Fruit fly (Drosophila melanogaster) whole organism, adult: ENCODE results near the gene homer.

Experiments used
- CG11617 ChIP-seq: fragments of 200-800 bp; sonication (Bioruptor generic); optimal IDR thresholded peaks from 2 replicates; lab custom pipeline; 2017; ENCODE audit warnings: mild to moderate bottlenecking, missing biosample characterization, missing genetic modification reagents, missing genetic modification characterization
- CG12768 ChIP-seq: fragments of 200-800 bp; sonication (Bioruptor generic); optimal IDR thresholded peaks from 2 replicates; lab custom pipeline; 2017; ENCODE audit warnings: missing biosample characterization, missing genetic modification characterization, mild to moderate bottlenecking, moderate library complexity, missing genetic modification reagents
- CG5204 ChIP-seq: fragments of 200-800 bp; sonication (Bioruptor generic); optimal IDR thresholded peaks from 2 replicates; lab custom pipeline; 2016; ENCODE audit warnings: missing biosample characterization, missing genetic modification characterization
- Clk ChIP-seq: fragments of 200-800 bp; sonication (Bioruptor generic); optimal IDR thresholded peaks from 2 replicates; lab custom pipeline; 2017; ENCODE audit warnings: missing biosample characterization, missing genetic modification characterization
- Crg-1 ChIP-seq: fragments of 200-800 bp; sonication (Bioruptor generic); optimal IDR thresholded peaks from 2 replicates; lab custom pipeline; 2016; ENCODE audit warnings: missing biosample characterization, missing genetic modification characterization
- bab1 ChIP-seq: fragments of 200-800 bp; sonication (Bioruptor generic); optimal IDR thresholded peaks from 3 replicates; lab custom pipeline; 2019; ENCODE audit warnings: missing biosample characterization, mild to moderate bottlenecking, missing genetic modification characterization, moderate library complexity
- cnc ChIP-seq, 2 experiments: fragments of >200 bp; optimal IDR thresholded peaks; 2 replicates each; lab custom pipeline; 2017
- kay ChIP-seq: fragments of 200-800 bp; sonication (Bioruptor generic); peaks from one replicate; lab custom pipeline; 2016; ENCODE audit warnings: missing biosample characterization, missing genetic modification characterization, borderline replicate concordance
- ovo ChIP-seq: fragments of 200-800 bp; sonication (Bioruptor generic); optimal IDR thresholded peaks from 2 replicates; lab custom pipeline; 2016; ENCODE audit warnings: missing biosample characterization, missing genetic modification characterization

dm6 chr2L:6759528-6759927, 36.4 kb upstream of the homer start, which contains the start of gene CG11322:
- TF ChIP-seq Clk (GFP tag; lab: Kevin White, UChicago) (no peak), bab1 (no peak), ovo (GFP tag; lab: Kevin White, UChicago) (no peak), CG11617 (GFP tag; lab: Kevin White, UChicago) (no peak), Crg-1 (GFP tag; lab: Kevin White, UChicago) (no peak), cnc (optimal IDR thresholded peaks at IDR 0.05; lab: Kevin White, UChicago) (no peak), kay (GFP tag; lab: Kevin White, UChicago) (no peak), CG12768 (GFP tag; lab: Kevin White, UChicago) (no peak), CG5204 (GFP tag; lab: Kevin White, UChicago) (no peak)
